Fruit fly (Drosophila melanogaster): ENCODE data around the gene inaF-D.

The inaF-D gene

DNA sequence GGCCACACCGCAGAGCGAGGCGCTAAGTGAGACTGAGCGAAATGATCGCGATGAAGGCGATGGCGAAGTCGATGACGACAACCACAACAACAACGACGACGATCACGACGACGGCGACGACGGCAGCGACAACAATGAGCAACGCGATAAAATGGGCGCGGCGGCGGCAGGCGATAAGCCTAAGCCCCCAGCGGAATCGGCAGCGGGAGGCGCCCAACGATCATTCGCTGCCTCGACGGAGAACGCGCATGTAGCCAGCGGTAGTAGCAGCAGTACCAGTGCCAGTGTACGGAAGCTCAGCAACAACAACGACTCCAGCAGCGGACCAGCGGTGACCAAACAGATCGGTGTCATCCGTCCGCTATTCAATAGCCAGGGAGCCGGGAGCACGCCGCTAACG, 45.4 kb downstream of the inaF-D start (continued):
- TF ChIP-seq Med (GFP tag) (peak; percentile 61), CG17912 (GFP tag; optimal IDR thresholded peaks at IDR 0.05) (no peak), CG4820 (GFP tag; optimal IDR thresholded peaks at IDR 0.05) (no peak), CG12659 (GFP tag; optimal IDR thresholded peaks at IDR 0.05) (no peak), CG15073 (GFP tag; optimal IDR thresholded peaks at IDR 0.05) (no peak), CG7357 (GFP tag; IDR thresholded peaks at IDR 0.05) (no peak), fd64A (GFP tag; optimal IDR thresholded peaks at IDR 0.05) (no peak), Opbp (GFP tag; IDR thresholded peaks at IDR 0.05; ENCODE audit: partially characterized antibody) (no peak), Abd-B (GFP tag; optimal IDR thresholded peaks at IDR 0.05) (no peak), oc (tag; optimal IDR thresholded peaks at IDR 0.05) (peak; percentile 35), Doc2 (GFP tag; IDR thresholded peaks at IDR 0.05) (no peak), CG9932 (GFP tag; IDR thresholded peaks at IDR 0.05) (0 out of 2 replicates have a peak, but pooled peaks have one; percentile 17), kay (GFP tag; optimal IDR thresholded peaks at IDR 0.05) (no peak), Tbp (GFP tag; optimal IDR thresholded peaks at IDR 0.05) (no peak), sug (tag; optimal IDR thresholded peaks at IDR 0.05) (peak; percentile 96), Sox102F (GFP tag; optimal IDR thresholded peaks at IDR 0.05) (no peak), eyg (GFP tag; optimal IDR thresholded peaks at IDR 0.05) (no peak), CG34376 (GFP tag; optimal IDR thresholded peaks at IDR 0.05) (peak; percentile 72), hth (optimal IDR thresholded peaks at IDR 0.05) (no peak), BtbVII (GFP tag; optimal IDR thresholded peaks at IDR 0.05) (peak; percentile 4), CG15514 (GFP tag; optimal IDR thresholded peaks at IDR 0.05) (peak; percentile 20), mam (GFP tag; optimal IDR thresholded peaks at IDR 0.05) (no peak), CG43689 (GFP tag; IDR thresholded peaks at IDR 0.05) (no peak), Myb (GFP tag; optimal IDR thresholded peaks at IDR 0.05) (no peak), CG10147 (GFP tag; optimal IDR thresholded peaks at IDR 0.05) (no peak), hb (GFP tag; IDR thresholded peaks at IDR 0.05; ENCODE audit: partially characterized antibody) (no peak), gsb (GFP tag; IDR thresholded peaks at IDR 0.05) (no peak), bcd (GFP tag; optimal IDR thresholded peaks at IDR 0.05) (peak; percentile 11), CG12769 (tag; optimal IDR thresholded peaks at IDR 0.05) (peak; percentile 12), Hr3 (GFP tag; optimal IDR thresholded peaks at IDR 0.05) (no peak), Adf1 (GFP tag; IDR thresholded peaks at IDR 0.05) (peak; percentile 89), exex (tag; optimal IDR thresholded peaks at IDR 0.05) (peak; percentile 31), pb (GFP tag; optimal IDR thresholded peaks at IDR 0.05) (peak; percentile 22), dm (GFP tag; optimal IDR thresholded peaks at IDR 0.05) (no peak), slbo (GFP tag; IDR thresholded peaks at IDR 0.05) (no peak), seq (GFP tag; IDR thresholded peaks at IDR 0.05) (no peak), HLHmδ (GFP tag; optimal IDR thresholded peaks at IDR 0.05) (no peak), CG15269 (tag; optimal IDR thresholded peaks at IDR 0.05) (no peak), CG10543 (GFP tag; optimal IDR thresholded peaks at IDR 0.05) (peak; percentile 71), ci (GFP tag; IDR thresholded peaks at IDR 0.05) (0 out of 3 replicates have a peak, but pooled peaks have one; percentile 30), CG18619 (GFP tag; optimal IDR thresholded peaks at IDR 0.05) (no peak), Fer1 (GFP tag; optimal IDR thresholded peaks at IDR 0.05) (peak; percentile 24), CrebB (tag; optimal IDR thresholded peaks at IDR 0.05) (no peak), CG1529 (GFP tag; optimal IDR thresholded peaks at IDR 0.05) (no peak), CG1647 (GFP tag; optimal IDR thresholded peaks at IDR 0.05) (no peak), CG6683 (GFP tag; optimal IDR thresholded peaks at IDR 0.05) (no peak), CG1603 (tag; optimal IDR thresholded peaks at IDR 0.05) (no peak), Bgb (GFP tag; IDR thresholded peaks at IDR 0.05; ENCODE audit: partially characterized antibody) (0 out of 2 replicates have a peak, but pooled peaks have one; percentile 11), BEAF-32 (GFP tag; optimal IDR thresholded peaks at IDR 0.05) (no peak), CG11560 (tag; IDR thresholded peaks at IDR 0.05) (no peak), pum (GFP tag; optimal IDR thresholded peaks at IDR 0.05) (no peak)

All from whole organism, embryonic.